Fruit fly (Drosophila melanogaster) whole organism, embryonic: Measurements from ENCODE around the gene Rgl.
A peak's percentile ranks its signal among the peaks of the same experiment; 100 is the strongest.

Experiments
- CG1792 ChIP-seq: fragments of 200-800 bp; sonication (Bioruptor generic); optimal IDR thresholded peaks from 2 replicates; lab custom pipeline; 2016; ENCODE audit warnings: missing biosample characterization, missing genetic modification characterization
- CG6689 ChIP-seq: fragments of 200-800 bp; sonication (Bioruptor generic); IDR thresholded peaks from 2 replicates; pipeline ENCODE4 v1.3.6; 2022; ENCODE audit warnings: missing biosample characterization, missing genetic modification characterization

DNA sequence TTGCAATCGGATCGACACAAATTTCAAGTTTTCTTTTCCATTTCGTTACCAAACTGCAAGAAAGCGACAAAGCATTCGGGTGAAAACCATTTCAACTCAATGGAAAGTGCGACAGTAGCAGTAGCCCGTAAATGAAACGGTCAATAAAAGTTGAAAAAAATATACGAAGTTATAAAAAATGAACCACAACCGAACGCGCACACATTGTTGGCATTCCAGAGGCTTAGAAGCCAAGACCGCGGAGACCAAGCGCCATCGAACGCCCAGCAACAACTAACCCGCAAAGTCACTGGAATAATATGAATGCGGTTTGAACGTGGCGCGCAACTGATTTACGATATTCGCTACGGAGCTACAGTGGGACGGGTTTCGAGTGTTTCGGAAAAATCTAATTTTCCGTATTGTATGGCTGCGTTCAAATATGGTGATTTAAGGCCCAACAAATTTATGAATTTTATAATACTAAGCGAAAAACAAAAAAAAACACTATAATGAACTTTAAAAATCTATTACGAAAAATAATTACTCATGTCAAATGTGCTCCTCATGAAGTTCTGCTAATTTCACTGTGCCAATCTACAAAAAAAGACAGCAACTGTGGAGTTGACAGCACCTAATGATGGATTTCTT lies 3.0 kb downstream of the Rgl start:
- peak; percentile 53 for TF ChIP-seq CG6689 (GFP tag; lab: Robert Waterston, UW)
- peak; percentile 14 for TF ChIP-seq CG1792
